Worm (Caenorhabditis elegans) whole organism, L2 larva: ENCODE measurements around the gene mfsd-8.

Experiments used
- C34F6.9 ChIP-seq: fragments of 150-350 bp; optimal IDR thresholded peaks from 2 replicates; lab custom pipeline; 2014; ENCODE audit warnings: missing biosample characterization, missing genetic modification characterization
- R02D3.7 ChIP-seq: fragments of 150-350 bp; optimal IDR thresholded peaks from 2 replicates; lab custom pipeline; 2014; ENCODE audit warnings: missing biosample characterization, missing genetic modification characterization
- Y55F3AM.14 ChIP-seq: fragments of 200-800 bp; sonication (Bioruptor generic); optimal IDR thresholded peaks from 2 replicates; lab custom pipeline; 2018; ENCODE audit warnings: mild to moderate bottlenecking, missing genetic modification characterization, missing compliant biosample characterization
- ZK546.5 ChIP-seq: sonication (generic microtip); optimal IDR thresholded peaks from 2 replicates; lab custom pipeline; 2017; ENCODE audit warnings: missing biosample characterization, missing genetic modification characterization
- aly-2 ChIP-seq: fragments of 150-350 bp; optimal IDR thresholded peaks from 2 replicates; lab custom pipeline; 2014; ENCODE audit warnings: missing biosample characterization, missing genetic modification characterization
- ceh-16 ChIP-seq: fragments of 150-350 bp; optimal IDR thresholded peaks from 2 replicates; lab custom pipeline; 2014; ENCODE audit warnings: missing biosample characterization, missing genetic modification characterization
- ceh-82 ChIP-seq: fragments of 150-350 bp; optimal IDR thresholded peaks from 2 replicates; lab custom pipeline; 2014; ENCODE audit warnings: missing biosample characterization, missing genetic modification characterization
- crh-2 ChIP-seq: sonication (generic microtip); optimal IDR thresholded peaks from 2 replicates; lab custom pipeline; 2017; ENCODE audit warnings: missing biosample characterization, missing genetic modification characterization
- elt-3 ChIP-seq: sonication (generic microtip); optimal IDR thresholded peaks from 2 replicates; lab custom pipeline; 2017; ENCODE audit warnings: missing biosample characterization, missing genetic modification characterization
- fos-1 ChIP-seq: fragments of 150-350 bp; optimal IDR thresholded peaks from 2 replicates; lab custom pipeline; 2014; ENCODE audit warnings: missing biosample characterization, missing genetic modification characterization
- gmeb-1 ChIP-seq: fragments of 150-350 bp; optimal IDR thresholded peaks from 2 replicates; lab custom pipeline; 2014; ENCODE audit warnings: missing biosample characterization, missing genetic modification characterization
- lin-11 ChIP-seq: fragments of 150-350 bp; sonication (generic microtip); optimal IDR thresholded peaks from 2 replicates; lab custom pipeline; 2014; ENCODE audit warnings: missing biosample characterization, missing genetic modification characterization, inconsistent platforms, mixed read lengths
- lin-13 ChIP-seq: fragments of 150-350 bp; optimal IDR thresholded peaks from 2 replicates; lab custom pipeline; 2014; ENCODE audit warnings: missing biosample characterization, missing genetic modification reagents, missing genetic modification characterization
- lin-39 ChIP-seq: fragments of 150-350 bp; optimal IDR thresholded peaks from 2 replicates; lab custom pipeline; 2014; ENCODE audit warnings: missing biosample characterization, missing genetic modification reagents, missing genetic modification characterization
- lsy-2 ChIP-seq, 2 experiments: fragments of 150-350 bp in 1 of 2; sonication (generic microtip) in 1 of 2; optimal IDR thresholded peaks; 2 replicates each; lab custom pipeline; 2014 to 2017; ENCODE audit warnings: missing biosample characterization in 2 of 2, missing genetic modification characterization in 2 of 2
- mab-5 ChIP-seq: fragments of 150-350 bp; optimal IDR thresholded peaks from 2 replicates; lab custom pipeline; 2014; ENCODE audit warnings: missing biosample characterization, missing genetic modification characterization
- mbf-1 ChIP-seq: sonication (generic microtip); optimal IDR thresholded peaks from 2 replicates; lab custom pipeline; 2017; ENCODE audit warnings: missing biosample characterization, missing genetic modification characterization
- mdl-1 ChIP-seq, 2 experiments: fragments of 150-350 bp in 1 of 2; sonication (generic microtip) in 1 of 2; optimal IDR thresholded peaks; 2 replicates each; lab custom pipeline; 2017; ENCODE audit warnings: missing biosample characterization in 2 of 2, missing genetic modification characterization in 2 of 2
- nhr-10 ChIP-seq: sonication (generic microtip); optimal IDR thresholded peaks from 2 replicates; lab custom pipeline; 2017; ENCODE audit warnings: missing biosample characterization, missing genetic modification characterization
- nhr-12 ChIP-seq: fragments of 150-350 bp; optimal IDR thresholded peaks from 2 replicates; lab custom pipeline; 2014; ENCODE audit warnings: missing biosample characterization, missing genetic modification characterization
- nhr-129 ChIP-seq: fragments of 150-350 bp; optimal IDR thresholded peaks from 2 replicates; lab custom pipeline; 2014; ENCODE audit warnings: missing biosample characterization, missing genetic modification characterization
- nhr-21 ChIP-seq: fragments of 150-350 bp; optimal IDR thresholded peaks from 2 replicates; lab custom pipeline; 2014; ENCODE audit warnings: missing biosample characterization, missing genetic modification characterization
- nhr-23 ChIP-seq: fragments of 150-350 bp; optimal IDR thresholded peaks from 2 replicates; lab custom pipeline; 2014; ENCODE audit warnings: missing biosample characterization, missing genetic modification reagents, missing genetic modification characterization
- nhr-6 ChIP-seq: fragments of 150-350 bp; optimal IDR thresholded peaks from 2 replicates; lab custom pipeline; 2014; ENCODE audit warnings: missing biosample characterization, missing genetic modification characterization
- nhr-77 ChIP-seq: fragments of 150-350 bp; optimal IDR thresholded peaks from 2 replicates; lab custom pipeline; 2014; ENCODE audit warnings: missing biosample characterization, missing genetic modification characterization
- sem-4 ChIP-seq: fragments of 150-350 bp; optimal IDR thresholded peaks from 2 replicates; lab custom pipeline; 2014; ENCODE audit warnings: missing biosample characterization, missing genetic modification reagents, missing genetic modification characterization
- sma-3 ChIP-seq: sonication (generic microtip); optimal IDR thresholded peaks from 2 replicates; lab custom pipeline; 2016; ENCODE audit warnings: missing genetic modification reagents, missing genetic modification characterization, missing compliant biosample characterization
- snpc-4 ChIP-seq: fragments of 150-350 bp; optimal IDR thresholded peaks from 2 replicates; lab custom pipeline; 2014; ENCODE audit warnings: missing biosample characterization, missing genetic modification characterization
- unc-39 ChIP-seq: fragments of 150-350 bp; optimal IDR thresholded peaks from 2 replicates; lab custom pipeline; 2014; ENCODE audit warnings: missing biosample characterization, missing genetic modification characterization
- unc-55 ChIP-seq: fragments of 150-350 bp; sonication (generic microtip); optimal IDR thresholded peaks from 3 replicates; lab custom pipeline; 2014; ENCODE audit warnings: missing biosample characterization, missing genetic modification reagents, missing genetic modification characterization
- zag-1 ChIP-seq: fragments of 150-350 bp; optimal IDR thresholded peaks from 2 replicates; lab custom pipeline; 2014; ENCODE audit warnings: missing biosample characterization, missing genetic modification characterization
- ztf-1 ChIP-seq: fragments of 200-800 bp; sonication (Bioruptor generic); conservative IDR thresholded peaks from 2 replicates; pipeline ENCODE4 v1.3.6; 2022; ENCODE audit warnings: missing genetic modification characterization, missing compliant biosample characterization
- ztf-11 ChIP-seq: sonication (generic microtip); optimal IDR thresholded peaks from 2 replicates; lab custom pipeline; 2017; ENCODE audit warnings: missing biosample characterization, missing genetic modification characterization

mfsd-8 gene

DNA sequence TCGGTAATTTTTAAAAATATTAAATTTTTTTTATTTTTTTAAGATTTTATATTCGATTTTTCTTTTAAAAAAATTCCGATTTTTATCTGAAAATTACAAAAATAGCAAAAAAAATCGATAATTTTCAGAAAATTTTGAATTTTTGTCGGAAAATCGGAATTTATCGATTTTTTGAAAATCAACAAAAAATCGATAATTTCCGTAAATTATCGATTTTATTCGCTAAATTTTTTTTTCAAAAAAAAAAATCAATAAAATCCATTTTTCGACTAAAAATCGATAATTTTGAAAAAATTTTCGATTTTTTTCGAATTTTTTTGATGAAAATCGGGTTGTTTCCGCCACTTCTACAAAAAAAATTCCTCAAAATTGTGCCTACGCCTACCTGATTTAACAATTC is 39.7 kb upstream of the mfsd-8 start:
- TF ChIP-seq zag-1 (tag; lab: Kevin White, UChicago) (no peak), ceh-16 (tag; lab: Kevin White, UChicago) (no peak), gmeb-1 (tag; lab: Kevin White, UChicago) (no peak), snpc-4 (tag; lab: Kevin White, UChicago) (no peak), elt-3 (tag; lab: Kevin White, UChicago) (no peak), lin-39 (tag; lab: Kevin White, UChicago) (no peak), R02D3.7 (tag; lab: Kevin White, UChicago) (no peak), mdl-1 (tag; optimal IDR thresholded peaks at IDR 0.05; lab: Kevin White, UChicago) (no peak), fos-1 (tag; lab: Kevin White, UChicago) (no peak), ZK546.5 (tag; lab: Kevin White, UChicago) (no peak), mab-5 (tag; lab: Kevin White, UChicago) (no peak), nhr-23 (tag; lab: Kevin White, UChicago) (no peak), nhr-6 (tag; lab: Kevin White, UChicago) (no peak), unc-55 (no peak), unc-39 (tag; lab: Kevin White, UChicago) (no peak), Y55F3AM.14 (GFP tag; lab: Kevin White, UChicago) (no peak), ztf-1 (GFP tag; lab: Robert Waterston, UW) (no peak), lin-11 (tag; lab: Kevin White, UChicago) (no peak)

DNA sequence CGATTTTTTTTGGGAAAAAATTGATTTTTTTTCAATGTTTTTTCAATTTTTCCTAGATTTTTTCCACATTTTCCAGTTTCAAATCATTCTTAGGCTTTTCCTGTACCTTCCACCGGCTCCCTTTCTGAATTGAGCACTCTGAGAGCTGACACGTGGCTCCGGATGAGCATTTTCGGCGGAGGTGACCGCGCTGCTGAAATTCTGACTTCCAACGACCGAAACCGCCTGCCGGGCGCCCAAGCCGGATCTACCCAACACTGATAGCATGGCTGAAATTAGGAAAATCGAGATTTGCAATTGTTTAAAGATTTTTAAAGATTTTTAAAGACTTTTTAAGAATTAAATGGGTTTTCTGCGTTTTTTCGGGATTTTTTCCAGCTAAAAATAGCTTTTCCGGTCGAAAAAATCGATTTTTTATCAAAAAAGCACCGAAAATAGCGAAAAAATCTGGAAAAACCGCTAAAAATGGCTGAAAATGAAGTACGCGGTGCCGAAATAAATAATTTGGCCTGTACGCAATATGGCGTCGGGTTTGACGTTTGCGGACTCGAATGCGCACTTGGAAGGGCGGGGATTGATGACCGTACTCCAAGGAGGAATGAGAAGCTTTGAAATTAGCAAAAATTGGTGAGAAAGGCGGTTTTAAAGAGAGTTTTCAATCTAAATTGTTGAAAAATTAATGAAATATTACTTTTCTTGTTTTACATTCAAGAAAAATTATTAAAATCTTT is 33.6 kb upstream of the mfsd-8 start, which contains the start of gene nduf-9:
Gene nduf-9 (minus strand): TSS at position 269 of the 731 bp plus-strand sequence.
- TF ChIP-seq gmeb-1 (tag; lab: Kevin White, UChicago) (peak; percentile 16), ztf-1 (GFP tag; lab: Robert Waterston, UW) (no peak), snpc-4 (tag; lab: Kevin White, UChicago) (no peak), lsy-2 (tag; optimal IDR thresholded peaks at IDR 0.05; lab: Kevin White, UChicago) (peak; percentile 84 to 96), nhr-129 (tag; lab: Kevin White, UChicago) (peak; percentile 30), unc-55 (peak; percentile 13), lin-13 (GFP tag; lab: Kevin White, UChicago) (peak; percentile 40), nhr-21 (tag; lab: Kevin White, UChicago) (no peak), nhr-6 (tag; lab: Kevin White, UChicago) (no peak), C34F6.9 (peak; percentile 55)

DNA sequence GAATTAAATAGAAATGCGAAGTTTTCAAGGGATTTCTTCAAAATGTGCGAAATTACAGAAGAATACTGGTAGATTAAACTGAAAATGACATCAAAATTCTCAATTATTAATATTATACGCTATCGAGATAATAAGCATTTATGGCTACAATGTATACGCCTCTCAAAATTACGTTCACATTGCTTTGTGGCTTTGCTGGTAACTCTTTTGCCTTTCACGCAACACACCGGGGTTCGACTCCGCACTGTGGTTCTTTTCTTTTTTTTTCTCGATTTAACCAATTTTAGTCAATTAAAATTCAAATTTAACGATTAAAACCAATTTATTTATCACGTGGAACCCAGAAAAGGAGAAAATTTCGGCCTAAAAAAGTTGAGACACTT is 33.1 kb upstream of the mfsd-8 start:
- TF ChIP-seq Y55F3AM.14 (GFP tag; lab: Kevin White, UChicago) (peak; percentile 30), zag-1 (tag; lab: Kevin White, UChicago) (no peak), ztf-11 (tag; lab: Kevin White, UChicago) (no peak), unc-55 (peak; percentile 7), ceh-82 (no peak), sma-3 (GFP tag; lab: Kevin White, UChicago) (peak; percentile 16), nhr-77 (tag; lab: Kevin White, UChicago) (no peak), C34F6.9 (no peak), mbf-1 (tag; lab: Kevin White, UChicago) (no peak), ZK546.5 (tag; lab: Kevin White, UChicago) (no peak), nhr-6 (tag; lab: Kevin White, UChicago) (no peak)
- TF ChIP-seq, all 48 proteins: peak for 3

DNA sequence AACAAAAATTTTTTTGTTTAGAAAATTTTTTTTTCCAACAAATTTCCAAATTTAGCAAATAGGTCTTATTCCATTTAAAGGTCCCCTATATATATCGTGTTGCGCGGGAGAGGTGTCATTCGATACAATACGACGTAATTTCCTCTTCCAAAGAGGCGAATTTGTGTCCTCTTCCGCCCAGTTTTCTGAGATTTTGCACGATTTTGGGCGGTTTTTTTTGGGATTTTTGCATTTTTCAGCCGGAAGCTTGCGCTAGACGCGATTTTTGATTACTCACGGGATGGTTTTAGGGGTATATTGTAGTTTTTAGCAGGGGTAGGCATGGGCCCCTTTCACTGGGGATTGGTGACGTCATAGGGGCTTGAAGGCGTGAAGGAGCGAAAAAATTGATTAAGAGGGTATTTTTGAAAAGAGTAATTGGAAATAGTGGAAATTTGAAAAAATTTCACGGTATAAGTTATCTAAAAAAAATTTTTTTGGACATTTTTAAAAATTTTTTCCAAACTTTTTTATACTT is 31.5 kb upstream of the mfsd-8 start, which contains the start of gene Y53G8AL.4:
Gene Y53G8AL.4 (minus strand): TSS at position 51 of the 517 bp plus-strand sequence.
- TF ChIP-seq lin-11 (tag; lab: Kevin White, UChicago): no peak
- no peak for TF ChIP-seq ztf-11 (tag; lab: Kevin White, UChicago)
- no peak for TF ChIP-seq crh-2 (tag; lab: Kevin White, UChicago)
- no peak for TF ChIP-seq nhr-12 (tag; lab: Kevin White, UChicago)
- no peak for TF ChIP-seq R02D3.7 (tag; lab: Kevin White, UChicago)
- TF ChIP-seq nhr-77 (tag; lab: Kevin White, UChicago): no peak
- TF ChIP-seq aly-2 (tag; lab: Kevin White, UChicago): no peak
- no peak for TF ChIP-seq nhr-10 (tag; lab: Kevin White, UChicago)
- no peak for TF ChIP-seq sem-4 (tag; lab: Kevin White, UChicago)
